Worm (Caenorhabditis elegans) whole organism, L4 larva: Measurements from ENCODE around the gene F53F1.3.

Experiments
- F49E8.2 ChIP-seq: sonication (generic microtip); optimal IDR thresholded peaks from 2 replicates; lab custom pipeline; 2016; ENCODE audit warnings: missing compliant biosample characterization, mild to moderate bottlenecking, missing genetic modification characterization, borderline replicate concordance
- R02D3.7 ChIP-seq: fragments of 150-350 bp; sonication (generic microtip); optimal IDR thresholded peaks from 3 replicates; lab custom pipeline; 2014; ENCODE audit warnings: missing biosample characterization, missing genetic modification characterization
- T20F7.1 ChIP-seq: fragments of 200-800 bp; sonication (Bioruptor generic); optimal IDR thresholded peaks from 2 replicates; lab custom pipeline; 2018; ENCODE audit warnings: mild to moderate bottlenecking, missing genetic modification characterization, missing compliant biosample characterization
- T26A8.4 ChIP-seq: fragments of 200-800 bp; sonication (Bioruptor generic); IDR thresholded peaks from 2 replicates; pipeline ENCODE4 v1.3.6; 2022; ENCODE audit warnings: missing genetic modification characterization, missing compliant biosample characterization
- Y105C5A.15 ChIP-seq: fragments of 200-800 bp; sonication (Bioruptor generic); IDR thresholded peaks from 2 replicates; pipeline ENCODE4 v1.3.6; 2022; ENCODE audit warnings: missing genetic modification characterization, missing compliant biosample characterization
- Y48G9A.11 ChIP-seq: fragments of 200-800 bp; sonication (Bioruptor generic); IDR thresholded peaks from 2 replicates; pipeline ENCODE4 v1.3.6; 2022; ENCODE audit warnings: missing genetic modification reagents, missing genetic modification characterization, missing compliant biosample characterization
- ZK337.2 ChIP-seq: fragments of 200-800 bp; sonication (Bioruptor generic); IDR thresholded peaks from 2 replicates; pipeline ENCODE4 v1.3.6; 2022; ENCODE audit warnings: missing genetic modification reagents, missing genetic modification characterization, missing compliant biosample characterization
- aha-1 ChIP-seq: fragments of 150-350 bp; peaks from one replicate; lab custom pipeline; 2014; ENCODE audit warnings: missing biosample characterization, missing genetic modification characterization
- aly-2 ChIP-seq: sonication (generic microtip); optimal IDR thresholded peaks from 2 replicates; lab custom pipeline; 2018; ENCODE audit warnings: missing biosample characterization, missing genetic modification characterization
- attf-4 ChIP-seq: sonication (generic microtip); optimal IDR thresholded peaks from 3 replicates; lab custom pipeline; 2017; ENCODE audit warnings: missing biosample characterization, missing genetic modification characterization
- ceh-82 ChIP-seq: sonication (generic microtip); optimal IDR thresholded peaks from 2 replicates; lab custom pipeline; 2017; ENCODE audit warnings: missing biosample characterization, missing genetic modification characterization
- daf-12 ChIP-seq: fragments of 150-350 bp; optimal IDR thresholded peaks from 2 replicates; lab custom pipeline; 2014; ENCODE audit warnings: missing biosample characterization, missing genetic modification reagents, missing genetic modification characterization
- daf-19 ChIP-seq: fragments of 200-800 bp; sonication (Bioruptor generic); conservative IDR thresholded peaks from 2 replicates; pipeline ENCODE4 v1.3.6; 2022; ENCODE audit warnings: missing genetic modification characterization, missing compliant biosample characterization
- dmd-8 ChIP-seq: fragments of 200-800 bp; sonication (Bioruptor generic); IDR thresholded peaks from 2 replicates; pipeline ENCODE4 v1.3.6; 2022; ENCODE audit warnings: missing genetic modification characterization, missing compliant biosample characterization
- dmd-9 ChIP-seq: fragments of 200-800 bp; sonication (Bioruptor generic); IDR thresholded peaks from 2 replicates; pipeline ENCODE4 v1.3.6; 2022; ENCODE audit warnings: missing genetic modification reagents, missing genetic modification characterization, missing compliant biosample characterization
- dpl-1 ChIP-seq: fragments of 150-350 bp; optimal IDR thresholded peaks from 2 replicates; lab custom pipeline; 2014; ENCODE audit warnings: missing biosample characterization, missing genetic modification reagents, missing genetic modification characterization
- duxl-1 ChIP-seq: sonication (generic microtip); optimal IDR thresholded peaks from 2 replicates; lab custom pipeline; 2016; ENCODE audit warnings: mild to moderate bottlenecking, missing genetic modification characterization, moderate library complexity, missing compliant biosample characterization; ENCODE audit not compliant: poor library complexity
- fos-1 ChIP-seq: fragments of 150-350 bp; optimal IDR thresholded peaks from 2 replicates; lab custom pipeline; 2014; ENCODE audit warnings: missing biosample characterization, missing genetic modification characterization
- hif-1 ChIP-seq, 2 experiments: sonication (generic microtip); optimal IDR thresholded peaks; 2 replicates each; lab custom pipeline; 2016 to 2017; ENCODE audit warnings: missing compliant biosample characterization in 2 of 2, missing genetic modification characterization in 2 of 2, missing genetic modification reagents in 2 of 2, missing genotype in 2 of 2, mild to moderate bottlenecking in 1 of 2
- hmg-1.1 ChIP-seq: fragments of 200-800 bp; sonication (Bioruptor generic); IDR thresholded peaks from 2 replicates; pipeline ENCODE4 v1.3.6; 2022; ENCODE audit warnings: missing genetic modification reagents, missing genetic modification characterization, missing compliant biosample characterization
- lin-1 ChIP-seq: fragments of 200-800 bp; sonication (Bioruptor generic); IDR thresholded peaks from 2 replicates; pipeline ENCODE4 v1.3.6; 2022; ENCODE audit warnings: missing genetic modification reagents, missing genetic modification characterization, missing compliant biosample characterization
- lin-38 ChIP-seq: fragments of 200-800 bp; sonication (Bioruptor generic); IDR thresholded peaks from 2 replicates; pipeline ENCODE4 v1.3.6; 2022; ENCODE audit warnings: missing genetic modification reagents, missing genetic modification characterization, missing compliant biosample characterization
- lsy-2 ChIP-seq, 2 experiments: fragments of 150-350 bp in 1 of 2; sonication (generic microtip) in 1 of 2; optimal IDR thresholded peaks; 2 replicates each; lab custom pipeline; 2014 to 2017; ENCODE audit warnings: missing biosample characterization in 2 of 2, missing genetic modification characterization in 2 of 2
- madf-9 ChIP-seq: fragments of 200-800 bp; sonication (Bioruptor generic); conservative IDR thresholded peaks from 2 replicates; pipeline ENCODE4 v1.3.6; 2022; ENCODE audit warnings: missing genetic modification reagents, missing genetic modification characterization, missing compliant biosample characterization
- mes-2 ChIP-seq: sonication (generic microtip); optimal IDR thresholded peaks from 2 replicates; lab custom pipeline; 2016; ENCODE audit warnings: missing genotype, mild to moderate bottlenecking, missing genetic modification characterization, missing compliant biosample characterization; ENCODE audit not compliant: poor library complexity, severe bottlenecking
- mxl-3 ChIP-seq: fragments of 200-800 bp; sonication (Bioruptor generic); optimal IDR thresholded peaks from 2 replicates; lab custom pipeline; 2018; ENCODE audit warnings: mild to moderate bottlenecking, missing genetic modification characterization, missing compliant biosample characterization
- nhr-11 ChIP-seq: fragments of 150-350 bp; optimal IDR thresholded peaks from 2 replicates; lab custom pipeline; 2014; ENCODE audit warnings: missing biosample characterization, missing genetic modification characterization
- nhr-111 ChIP-seq: fragments of 200-800 bp; sonication (Bioruptor generic); optimal IDR thresholded peaks from 2 replicates; lab custom pipeline; 2018; ENCODE audit warnings: mild to moderate bottlenecking, missing genetic modification characterization, missing compliant biosample characterization
- nhr-28 ChIP-seq: fragments of 150-350 bp; optimal IDR thresholded peaks from 2 replicates; lab custom pipeline; 2014; ENCODE audit warnings: missing biosample characterization, missing genetic modification characterization
- rbr-2 ChIP-seq: sonication (generic microtip); optimal IDR thresholded peaks from 2 replicates; lab custom pipeline; 2016; ENCODE audit warnings: missing genotype, missing genetic modification characterization, missing compliant biosample characterization
- saeg-2 ChIP-seq: fragments of 200-800 bp; sonication (Bioruptor generic); IDR thresholded peaks from 2 replicates; pipeline ENCODE4 v1.3.6; 2022; ENCODE audit warnings: missing genetic modification reagents, missing genetic modification characterization, missing compliant biosample characterization
- set-16 ChIP-seq: fragments of 200-800 bp; sonication (Bioruptor generic); IDR thresholded peaks from 2 replicates; pipeline ENCODE4 v1.3.6; 2022; ENCODE audit warnings: missing genetic modification reagents, missing genetic modification characterization, missing compliant biosample characterization
- snpc-4 ChIP-seq: fragments of 150-350 bp; optimal IDR thresholded peaks from 2 replicates; lab custom pipeline; 2014; ENCODE audit warnings: missing biosample characterization, missing genetic modification characterization
- unc-130 ChIP-seq: sonication (generic microtip); optimal IDR thresholded peaks from 2 replicates; lab custom pipeline; 2016; ENCODE audit warnings: missing genetic modification reagents, missing genetic modification characterization, missing compliant biosample characterization
- unc-39 ChIP-seq: sonication (generic microtip); optimal IDR thresholded peaks from 2 replicates; lab custom pipeline; 2017; ENCODE audit warnings: missing biosample characterization, missing genetic modification characterization

Gene F53F1.3

DNA sequence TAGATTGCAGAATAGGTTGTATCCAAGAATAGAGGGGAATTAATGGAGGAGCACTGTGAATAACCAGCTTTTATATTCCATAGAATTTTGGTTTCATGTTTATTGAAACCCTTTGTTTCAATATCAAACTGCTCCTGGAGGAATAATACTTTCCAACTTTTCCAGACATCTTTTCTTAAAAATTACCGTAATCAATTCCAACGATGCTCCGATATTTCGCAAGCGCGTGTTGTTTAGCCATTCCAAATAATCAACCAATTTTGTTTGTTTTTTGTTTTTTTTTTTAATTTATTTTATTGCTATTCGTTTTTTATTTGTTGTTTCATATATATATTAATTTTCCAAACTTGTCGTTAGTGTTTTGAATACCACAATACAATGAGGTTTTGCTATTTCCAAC, 2.0 kb upstream of the F53F1.3 start, which contains the start of gene cutl-1:
Gene cutl-1 (minus strand): TSS at position 83 of the 400 bp plus-strand sequence.
- TF ChIP-seq lsy-2 (tag; optimal IDR thresholded peaks at IDR 0.05; lab: Kevin White, UChicago), result peak in 1 of 2 experiments; percentile 15
- TF ChIP-seq ZK337.2, result no peak
- TF ChIP-seq dmd-9 (GFP tag; lab: Robert Waterston, UW), result no peak
- TF ChIP-seq daf-19 (GFP tag; lab: Robert Waterston, UW), result no peak
- no peak for TF ChIP-seq hmg-1.1 (GFP tag; lab: Robert Waterston, UW)
- TF ChIP-seq Y48G9A.11 (GFP tag; lab: Robert Waterston, UW), result peak; percentile 94
- TF ChIP-seq lin-38, result no peak
- TF ChIP-seq fos-1 (tag; lab: Kevin White, UChicago), result no peak
- peak; percentile 74 for TF ChIP-seq T20F7.1
- TF ChIP-seq rbr-2 (tag; lab: Kevin White, UChicago), result no peak
- TF ChIP-seq nhr-111 (GFP tag; lab: Kevin White, UChicago), result no peak
- TF ChIP-seq aha-1 (tag; lab: Kevin White, UChicago), result no peak
- no peak for TF ChIP-seq attf-4 (tag; lab: Kevin White, UChicago)
- no peak for TF ChIP-seq daf-12
- TF ChIP-seq T26A8.4 (GFP tag; lab: Robert Waterston, UW), result no peak
- no peak for TF ChIP-seq R02D3.7 (tag; lab: Kevin White, UChicago)

- peak; percentile 91 for TF ChIP-seq aha-1 (tag; lab: Kevin White, UChicago)
- peak; percentile 11 for TF ChIP-seq nhr-28 (tag; lab: Kevin White, UChicago)
- TF ChIP-seq Y105C5A.15 (GFP tag; lab: Robert Waterston, UW), result no peak
- TF ChIP-seq nhr-11, result no peak
These were observed 1.5 kb upstream of the F53F1.3 start, which contains the start of gene F53F1.2 for ce11 chrV:13406511-13406910. Gene F53F1.2, plus strand, starts transcription at chrV:13406816.

ce11 chrV:13408440-13408839, 398 bp downstream of the F53F1.3 start:
- no peak for TF ChIP-seq set-16 (GFP tag; lab: Robert Waterston, UW)
- no peak for TF ChIP-seq attf-4 (tag; lab: Kevin White, UChicago)
- TF ChIP-seq aha-1 (tag; lab: Kevin White, UChicago), result peak; percentile 94
- no peak for TF ChIP-seq snpc-4 (tag; lab: Kevin White, UChicago)
- no peak for TF ChIP-seq lin-1
- TF ChIP-seq unc-39 (tag; lab: Kevin White, UChicago), result no peak
- TF ChIP-seq duxl-1, result peak; percentile 1
- no peak for TF ChIP-seq mxl-3 (GFP tag; lab: Kevin White, UChicago)

- no peak for TF ChIP-seq hmg-1.1 (GFP tag; lab: Robert Waterston, UW)
- TF ChIP-seq unc-130, result peak; percentile 22
- TF ChIP-seq rbr-2 (tag; lab: Kevin White, UChicago), result no peak
- TF ChIP-seq ceh-82 (tag; lab: Kevin White, UChicago), result no peak
- no peak for TF ChIP-seq dmd-8 (GFP tag; lab: Robert Waterston, UW)
- peak in 1 of 2 experiments; percentile 31 for TF ChIP-seq lsy-2 (tag; optimal IDR thresholded peaks at IDR 0.05; lab: Kevin White, UChicago)
- TF ChIP-seq aha-1 (tag; lab: Kevin White, UChicago), result peak; percentile 70
- TF ChIP-seq ZK337.2, result 0 out of 2 replicates have a peak, but pooled peaks have one; percentile 23
- peak; percentile 65; the same call in 1 of the 2 replicates for TF ChIP-seq Y48G9A.11 (GFP tag; lab: Robert Waterston, UW)
- peak in 1 of 2 experiments; percentile 1 for TF ChIP-seq hif-1 (tag; optimal IDR thresholded peaks at IDR 0.05; lab: Kevin White, UChicago)
- TF ChIP-seq dpl-1 (GFP tag; lab: Kevin White, UChicago), result peak; percentile 87
- no peak for TF ChIP-seq nhr-111 (GFP tag; lab: Kevin White, UChicago)
- peak; percentile 51 for TF ChIP-seq lin-38
- TF ChIP-seq saeg-2, result no peak
- peak; percentile 18 for TF ChIP-seq F49E8.2 (tag; lab: Kevin White, UChicago)
- no peak for TF ChIP-seq madf-9
- peak; percentile 90 for TF ChIP-seq mes-2
- no peak for TF ChIP-seq aly-2 (tag; lab: Kevin White, UChicago)
- peak; percentile 2 for TF ChIP-seq T20F7.1
- TF ChIP-seq, all 104 proteins: peak for 11
These were observed 1.0 kb downstream of the F53F1.3 start for ce11 chrV:13409089-13409488.
